Fruit fly (Drosophila melanogaster): Measurements from ENCODE around the gene X11L.

The X11L gene

DNA sequence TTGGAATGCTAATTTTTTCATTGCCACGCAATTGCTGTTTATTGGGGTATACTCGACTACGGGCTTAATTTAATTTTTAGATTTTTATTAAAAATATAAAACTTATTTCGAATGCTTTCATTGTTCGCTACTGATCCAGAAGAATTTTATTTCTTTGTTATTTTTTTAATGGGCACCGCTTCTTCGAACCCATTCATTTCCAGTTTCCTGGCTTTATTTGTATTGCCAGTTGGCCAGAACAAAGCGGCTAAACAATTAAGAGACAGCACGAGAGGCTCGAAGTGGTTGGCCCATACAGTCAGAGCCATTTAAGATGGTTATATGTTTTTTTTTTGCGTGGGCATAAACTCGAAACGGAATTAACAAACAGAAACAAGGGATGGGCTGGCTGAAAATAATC is 3.6 kb upstream of the X11L start:
- TF ChIP-seq Sin3A (optimal IDR thresholded peaks at IDR 0.05) (no peak), ranshi (GFP tag; IDR thresholded peaks at IDR 0.05) (peak; percentile 75), Doc2 (GFP tag; IDR thresholded peaks at IDR 0.05) (no peak; the same call in 1 of the 2 replicates), CG9932 (GFP tag; IDR thresholded peaks at IDR 0.05) (peak; percentile 92), Optix (GFP tag; IDR thresholded peaks at IDR 0.05) (peak; percentile 66; the same call in 2 of the 3 replicates), CG8924 (tag; optimal IDR thresholded peaks at IDR 0.05) (peak; percentile 72), CG11723 (GFP tag; optimal IDR thresholded peaks at IDR 0.05) (no peak), CG15073 (GFP tag; optimal IDR thresholded peaks at IDR 0.05) (no peak), CG32767 (GFP tag; IDR thresholded peaks at IDR 0.05) (peak; percentile 53; the same call in 1 of the 2 replicates), nerfin-2 (GFP tag; IDR thresholded peaks at IDR 0.05; ENCODE audit: partially characterized antibody) (no peak), grn (GFP tag; optimal IDR thresholded peaks at IDR 0.05) (no peak), Abd-B (GFP tag; optimal IDR thresholded peaks at IDR 0.05) (peak; percentile 74), sc (optimal IDR thresholded peaks at IDR 0.05) (no peak), sc (GFP tag; optimal IDR thresholded peaks at IDR 0.05) (peak; percentile 32), schlank (tag; optimal IDR thresholded peaks at IDR 0.05) (peak; percentile 58), sd (tag; optimal IDR thresholded peaks at IDR 0.05) (peak; percentile 82), nau (GFP tag; optimal IDR thresholded peaks at IDR 0.05) (peak; percentile 67), Adf1 (GFP tag; IDR thresholded peaks at IDR 0.05) (peak; percentile 63), CG14710 (tag; optimal IDR thresholded peaks at IDR 0.05) (peak; percentile 36), CG17612 (GFP tag; IDR thresholded peaks at IDR 0.05) (peak; percentile 64; the same call in 1 of the 2 replicates), mirr (GFP tag; optimal IDR thresholded peaks at IDR 0.05) (no peak), rib (GFP tag; IDR thresholded peaks at IDR 0.05) (peak; percentile 88), Dfd (GFP tag; optimal IDR thresholded peaks at IDR 0.05) (no peak), sima (GFP tag; optimal IDR thresholded peaks at IDR 0.05) (no peak), row (GFP tag; IDR thresholded peaks at IDR 0.05) (peak; percentile 86), Dref (GFP tag; IDR thresholded peaks at IDR 0.05) (no peak), esg (GFP tag; conservative IDR thresholded peaks at IDR 0.05) (peak; percentile 81), HLH54F (GFP tag; optimal IDR thresholded peaks at IDR 0.05) (peak; percentile 60), tna (GFP tag; IDR thresholded peaks at IDR 0.05; ENCODE audit: partially characterized antibody) (no peak), gro (GFP tag; optimal IDR thresholded peaks at IDR 0.05) (peak; percentile 67), Atf-2 (GFP tag; optimal IDR thresholded peaks at IDR 0.05) (peak; percentile 4), CG15696 (tag; optimal IDR thresholded peaks at IDR 0.05) (peak; percentile 35), CG30431 (GFP tag; optimal IDR thresholded peaks at IDR 0.05) (peak; percentile 36), Bdp1 (GFP tag; optimal IDR thresholded peaks at IDR 0.05) (no peak), CG18262 (tag; optimal IDR thresholded peaks at IDR 0.05) (peak; percentile 71), CG1024 (GFP tag; IDR thresholded peaks at IDR 0.05) (peak; percentile 54; the same call in 1 of the 2 replicates), CG12219 (GFP tag; optimal IDR thresholded peaks at IDR 0.05) (peak; percentile 42), cato (GFP tag; optimal IDR thresholded peaks at IDR 0.05; ENCODE audit: borderline replicate concordance) (peak; percentile 32), CG12744 (GFP tag; optimal IDR thresholded peaks at IDR 0.05) (peak; percentile 55), CG16779 (GFP tag; IDR thresholded peaks at IDR 0.05) (peak; percentile 78), ab (GFP tag; optimal IDR thresholded peaks at IDR 0.05) (no peak), CG7928 (GFP tag; optimal IDR thresholded peaks at IDR 0.05) (peak; percentile 49), lola (GFP tag; optimal IDR thresholded peaks at IDR 0.05) (no peak), HHEX (GFP tag; optimal IDR thresholded peaks at IDR 0.05) (peak; percentile 74), Blimp-1 (GFP tag; optimal IDR thresholded peaks at IDR 0.05) (peak; percentile 72), CTCF (GFP tag; optimal IDR thresholded peaks at IDR 0.05) (no peak), Med (GFP tag) (peak; percentile 89), kah (GFP tag; optimal IDR thresholded peaks at IDR 0.05) (peak; percentile 6), caup (GFP tag; optimal IDR thresholded peaks at IDR 0.05; ENCODE audit: severe bottlenecking) (peak; percentile 85), sob (GFP tag; IDR thresholded peaks at IDR 0.05) (peak; percentile 88), CG4360 (GFP tag; IDR thresholded peaks at IDR 0.05) (no peak), CG18011 (GFP tag; optimal IDR thresholded peaks at IDR 0.05) (peak; percentile 42)

All from whole organism, embryonic.